In genomic region chrV:19790248-19790647, ce11 we compare ENCODE assay signal across 2 worm cellular contexts.
A peak's percentile ranks its signal among the peaks of the same experiment; 100 is the strongest.
TF ChIP-seq lines count a peak whose summit lies in the region.

No protein-coding gene starts in this region.

TF ChIP-seq in whole organism, L4 larva, 104 proteins besides CTCF, POLR2A, EP300 and RAD21:
- no peak for TF ChIP-seq rbr-2 (tag; optimal IDR thresholded peaks at IDR 0.05; lab: Kevin White, UChicago)
- peak; percentile 81 for TF ChIP-seq set-16 (GFP tag; IDR thresholded peaks at IDR 0.05; lab: Robert Waterston, UW)

TF ChIP-seq in whole organism, young adult, 124 proteins besides CTCF, POLR2A, EP300 and RAD21:
- peak; percentile 82 for TF ChIP-seq zfh-2 (GFP tag; conservative IDR thresholded peaks at IDR 0.05; lab: Robert Waterston, UW)
- TF ChIP-seq egrh-3 (GFP tag; IDR thresholded peaks at IDR 0.05; lab: Robert Waterston, UW), result peak; percentile 30; the same call in 1 of the 2 replicates
- no peak for TF ChIP-seq rec-8 (tag; optimal IDR thresholded peaks at IDR 0.05; lab: Kevin White, UChicago)
TF ChIP-seq in whole organism, young adult: peak in this region for 2.
